Fruit fly (Drosophila melanogaster) whole organism, wandering third instar larva: ENCODE results near the gene Lsp2.
A peak's percentile ranks its signal among the peaks of the same experiment; 100 is the strongest.

Experiments
- Abd-B ChIP-seq: fragments of >200 bp; optimal IDR thresholded peaks from 2 replicates; lab custom pipeline; 2017; ENCODE audit warnings: missing biosample characterization, missing genetic modification characterization
- CG9705 ChIP-seq: fragments of 200-800 bp; sonication (Bioruptor generic); optimal IDR thresholded peaks from 2 replicates; lab custom pipeline; 2018; ENCODE audit warnings: missing biosample characterization, mild to moderate bottlenecking, missing genetic modification characterization
- CrebA ChIP-seq: fragments of 200-800 bp; sonication (Bioruptor generic); optimal IDR thresholded peaks from 2 replicates; lab custom pipeline; 2016; ENCODE audit warnings: missing biosample characterization, mild to moderate bottlenecking, missing genetic modification characterization, borderline replicate concordance
- Dfd ChIP-seq: fragments of >200 bp; optimal IDR thresholded peaks from 2 replicates; lab custom pipeline; 2017; ENCODE audit warnings: missing biosample characterization, missing genetic modification characterization
- Dif ChIP-seq: fragments of 200-275, 200-300 bp; sonication (Bioruptor generic); optimal IDR thresholded peaks from 2 replicates; lab custom pipeline; 2018; ENCODE audit warnings: missing biosample characterization, missing genetic modification characterization; ENCODE audit not compliant: partially characterized antibody
- GATAd ChIP-seq: sonication (Bioruptor generic); optimal IDR thresholded peaks from 2 replicates; lab custom pipeline; 2016; ENCODE audit warnings: missing biosample characterization, missing genetic modification characterization
- HLH106 ChIP-seq: fragments of 200-800 bp; optimal IDR thresholded peaks from 3 replicates; lab custom pipeline; 2019; ENCODE audit warnings: missing biosample characterization, mild to moderate bottlenecking, missing genetic modification characterization, moderate library complexity
- Hnf4 ChIP-seq: fragments of 200-800 bp; sonication (Bioruptor generic); optimal IDR thresholded peaks from 2 replicates; lab custom pipeline; 2016; ENCODE audit warnings: missing biosample characterization, mild to moderate bottlenecking, missing genetic modification characterization
- Hr78 ChIP-seq: fragments of >200 bp; optimal IDR thresholded peaks from 2 replicates; lab custom pipeline; 2017; ENCODE audit warnings: missing biosample characterization, missing genetic modification characterization
- Hr83 ChIP-seq: fragments of 200-300 bp; sonication (Bioruptor generic); optimal IDR thresholded peaks from 2 replicates; lab custom pipeline; 2016; ENCODE audit warnings: missing biosample characterization, mild to moderate bottlenecking, missing genetic modification characterization, moderate library complexity; ENCODE audit not compliant: poor library complexity, severe bottlenecking
- Jra ChIP-seq: sonication (Bioruptor generic); optimal IDR thresholded peaks from 2 replicates; lab custom pipeline; 2016; ENCODE audit warnings: missing biosample characterization, missing genetic modification characterization
- Mio ChIP-seq: sonication (Bioruptor generic); optimal IDR thresholded peaks from 2 replicates; lab custom pipeline; 2016; ENCODE audit warnings: missing biosample characterization, missing genetic modification characterization
- Myc ChIP-seq: fragments of >200 bp; optimal IDR thresholded peaks from 2 replicates; lab custom pipeline; 2017
- N ChIP-seq: fragments of >200 bp; optimal IDR thresholded peaks from 2 replicates; lab custom pipeline; 2018; ENCODE audit warnings: missing biosample characterization, missing external identifiers, missing genetic modification characterization
- OdsH ChIP-seq: fragments of 200-800 bp; sonication (Bioruptor generic); optimal IDR thresholded peaks from 2 replicates; lab custom pipeline; 2016; ENCODE audit warnings: missing biosample characterization, mild to moderate bottlenecking, missing genetic modification characterization
- Rel ChIP-seq, 2 experiments: fragments of 200-800 bp; sonication (Bioruptor generic) in 1 of 2; optimal IDR thresholded peaks; 2 replicates in 1 of 2; 3 replicates in 1 of 2; lab custom pipeline; 2016 to 2019; ENCODE audit warnings: mild to moderate bottlenecking in 2 of 2, missing biosample characterization in 2 of 2, missing genetic modification characterization in 2 of 2, moderate library complexity in 1 of 2
- Sp1 ChIP-seq: fragments of 200-800 bp; sonication (Bioruptor generic); optimal IDR thresholded peaks from 3 replicates; lab custom pipeline; 2019; ENCODE audit warnings: missing biosample characterization, mild to moderate bottlenecking, missing genetic modification characterization, moderate library complexity
- Vsx2 ChIP-seq: fragments of 200-300, 225-300 bp; sonication (Bioruptor generic); optimal IDR thresholded peaks from 2 replicates; lab custom pipeline; 2018; ENCODE audit warnings: missing biosample characterization, missing genetic modification characterization; ENCODE audit not compliant: partially characterized antibody
- br ChIP-seq: fragments of 200-800 bp; sonication (Bioruptor generic); optimal IDR thresholded peaks from 2 replicates; lab custom pipeline; 2016; ENCODE audit warnings: missing biosample characterization, missing genetic modification characterization
- brk ChIP-seq: fragments of 200-800 bp; sonication (Bioruptor generic); optimal IDR thresholded peaks from 2 replicates; lab custom pipeline; 2016; ENCODE audit warnings: missing biosample characterization, mild to moderate bottlenecking, missing genetic modification characterization
- dl ChIP-seq, 2 experiments: fragments of 175-275, 200-275 bp in 1 of 2; fragments of 200-275 bp in 1 of 2; sonication (Bioruptor generic); optimal IDR thresholded peaks; lab custom pipeline; 2018; ENCODE audit warnings: mild to moderate bottlenecking in 2 of 2, missing biosample characterization in 2 of 2, missing genetic modification characterization in 2 of 2, moderate library complexity in 2 of 2; ENCODE audit not compliant: partially characterized antibody in 2 of 2, insufficient read depth in 1 of 2
- dmrt93B ChIP-seq: fragments of 200-800 bp; sonication (Bioruptor generic); optimal IDR thresholded peaks from 2 replicates; lab custom pipeline; 2018; ENCODE audit warnings: missing biosample characterization, mild to moderate bottlenecking, missing genetic modification characterization
- dsf ChIP-seq: sonication (Bioruptor generic); optimal IDR thresholded peaks from 2 replicates; lab custom pipeline; 2016; ENCODE audit warnings: missing biosample characterization, missing genetic modification characterization, borderline replicate concordance
- ey ChIP-seq: fragments of 200-800 bp; sonication (Bioruptor generic); optimal IDR thresholded peaks from 2 replicates; lab custom pipeline; 2016; ENCODE audit warnings: missing biosample characterization, missing genetic modification characterization
- foxo ChIP-seq, 2 experiments: fragments of 200-800 bp; sonication (Bioruptor generic); optimal IDR thresholded peaks; 2 replicates in 1 of 2; 3 replicates in 1 of 2; lab custom pipeline; 2016 to 2017; ENCODE audit warnings: missing biosample characterization in 2 of 2, missing genetic modification characterization in 2 of 2
- fru ChIP-seq: fragments of 200-800 bp; sonication (Bioruptor generic); optimal IDR thresholded peaks from 3 replicates; lab custom pipeline; 2016; ENCODE audit warnings: missing biosample characterization, mild to moderate bottlenecking, missing genetic modification characterization
- jim ChIP-seq: fragments of 175-275, 200-325 bp; sonication (Bioruptor generic); optimal IDR thresholded peaks from 2 replicates; lab custom pipeline; 2016; ENCODE audit warnings: missing biosample characterization, mild to moderate bottlenecking, missing genetic modification characterization
- lola ChIP-seq: fragments of >200 bp; optimal IDR thresholded peaks from 2 replicates; lab custom pipeline; 2017; ENCODE audit warnings: missing biosample characterization, missing genetic modification characterization
- pan ChIP-seq: fragments of >200 bp; optimal IDR thresholded peaks from 2 replicates; lab custom pipeline; 2017
- psq ChIP-seq: fragments of 200-800 bp; sonication (Bioruptor generic); optimal IDR thresholded peaks from 3 replicates; lab custom pipeline; 2017; ENCODE audit warnings: missing biosample characterization, mild to moderate bottlenecking, missing genetic modification characterization, moderate library complexity
- rgr ChIP-seq: fragments of 200-800 bp; sonication (Bioruptor generic); optimal IDR thresholded peaks from 3 replicates; lab custom pipeline; 2016; ENCODE audit warnings: missing biosample characterization, mild to moderate bottlenecking, missing genetic modification characterization
- sage ChIP-seq: fragments of 200-800 bp; sonication (Bioruptor generic); optimal IDR thresholded peaks from 2 replicates; lab custom pipeline; 2016; ENCODE audit warnings: missing biosample characterization, mild to moderate bottlenecking, missing genetic modification characterization
- sv ChIP-seq: fragments of 200-800 bp; sonication (Bioruptor generic); optimal IDR thresholded peaks from 3 replicates; lab custom pipeline; 2016; ENCODE audit warnings: missing biosample characterization, missing genetic modification characterization
- tai ChIP-seq: sonication (Bioruptor generic); optimal IDR thresholded peaks from 2 replicates; lab custom pipeline; 2016; ENCODE audit warnings: missing biosample characterization, missing genetic modification characterization
- usp ChIP-seq: fragments of >200 bp; optimal IDR thresholded peaks from 2 replicates; lab custom pipeline; 2017; ENCODE audit warnings: missing biosample characterization, missing genetic modification characterization
- woc ChIP-seq: sonication (Bioruptor generic); optimal IDR thresholded peaks from 2 replicates; lab custom pipeline; 2016; ENCODE audit warnings: missing biosample characterization, mild to moderate bottlenecking, missing genetic modification characterization

Gene Lsp2

DNA sequence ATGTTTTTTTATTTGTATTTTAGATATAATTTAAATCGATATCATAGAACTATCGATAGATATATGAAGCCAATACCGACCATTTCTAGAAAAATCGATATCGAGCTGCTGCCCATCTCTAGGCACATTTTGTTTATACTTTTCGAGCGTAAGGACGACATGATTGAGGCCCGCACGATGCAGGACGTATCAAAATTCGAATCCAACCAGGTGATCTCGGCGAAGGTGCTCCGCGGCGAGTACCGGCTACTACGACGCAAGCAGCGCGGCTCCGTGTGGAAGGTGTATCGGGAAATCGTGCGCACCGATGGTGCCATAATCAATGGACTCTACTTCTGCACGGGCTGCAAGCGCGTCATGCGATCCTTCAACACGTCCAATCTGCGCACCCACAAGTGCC lies 11.0 kb upstream of the Lsp2 start, which contains the start of gene ssp:
Gene ssp, plus strand, starts transcription at position 102 of the 400 bp plus-strand sequence.
- TF ChIP-seq N (GFP tag; lab: Kevin White, UChicago) = no peak
- no peak for TF ChIP-seq Abd-B (GFP tag; lab: Kevin White, UChicago)

DNA sequence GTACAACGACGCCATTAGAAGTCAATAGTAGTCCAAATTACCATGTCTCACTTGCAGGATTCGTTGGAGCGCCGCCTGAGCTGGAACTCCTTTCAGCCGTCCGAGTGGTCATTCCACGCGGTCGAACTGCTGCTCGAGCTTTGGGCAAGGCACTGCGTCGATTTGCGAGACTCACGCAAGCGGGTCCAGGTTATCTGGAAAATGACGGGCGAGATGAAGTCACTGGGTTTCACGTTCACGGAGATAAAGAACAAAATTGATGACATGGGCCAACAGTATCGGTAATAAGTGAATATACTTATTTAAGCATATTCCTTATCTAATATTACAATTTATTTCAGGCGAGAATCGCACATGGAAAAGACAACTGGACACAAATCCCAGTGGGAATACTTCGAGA lies 10.6 kb upstream of the Lsp2 start:
- TF ChIP-seq Mio (GFP tag; lab: Kevin White, UChicago) = no peak
- TF ChIP-seq Myc (lab: Kevin White, UChicago) = no peak
- TF ChIP-seq pan (lab: Kevin White, UChicago) = no peak
- TF ChIP-seq HLH106 (tag; lab: Kevin White, UChicago) = no peak
- no peak for TF ChIP-seq sage (GFP tag; lab: Kevin White, UChicago)
- no peak for TF ChIP-seq Vsx2 (GFP tag; lab: Kevin White, UChicago)
- TF ChIP-seq Jra (GFP tag; lab: Kevin White, UChicago) = no peak
- no peak for TF ChIP-seq CG9705 (GFP tag; lab: Kevin White, UChicago)
- TF ChIP-seq lola (GFP tag; lab: Kevin White, UChicago) = no peak
- no peak for TF ChIP-seq OdsH (GFP tag; lab: Kevin White, UChicago)
- no peak for TF ChIP-seq rgr (GFP tag; lab: Kevin White, UChicago)
- TF ChIP-seq psq (GFP tag; lab: Kevin White, UChicago) = no peak
- TF ChIP-seq Dfd (GFP tag; lab: Kevin White, UChicago) = no peak
- TF ChIP-seq sv (GFP tag; lab: Kevin White, UChicago) = no peak
- no peak for TF ChIP-seq foxo (GFP tag; optimal IDR thresholded peaks at IDR 0.05; lab: Kevin White, UChicago)
- TF ChIP-seq fru = no peak
- TF ChIP-seq brk (GFP tag; lab: Kevin White, UChicago) = no peak
- TF ChIP-seq woc (GFP tag; lab: Kevin White, UChicago) = no peak
- TF ChIP-seq GATAd (GFP tag; lab: Kevin White, UChicago) = no peak
- TF ChIP-seq dsf = no peak

DNA sequence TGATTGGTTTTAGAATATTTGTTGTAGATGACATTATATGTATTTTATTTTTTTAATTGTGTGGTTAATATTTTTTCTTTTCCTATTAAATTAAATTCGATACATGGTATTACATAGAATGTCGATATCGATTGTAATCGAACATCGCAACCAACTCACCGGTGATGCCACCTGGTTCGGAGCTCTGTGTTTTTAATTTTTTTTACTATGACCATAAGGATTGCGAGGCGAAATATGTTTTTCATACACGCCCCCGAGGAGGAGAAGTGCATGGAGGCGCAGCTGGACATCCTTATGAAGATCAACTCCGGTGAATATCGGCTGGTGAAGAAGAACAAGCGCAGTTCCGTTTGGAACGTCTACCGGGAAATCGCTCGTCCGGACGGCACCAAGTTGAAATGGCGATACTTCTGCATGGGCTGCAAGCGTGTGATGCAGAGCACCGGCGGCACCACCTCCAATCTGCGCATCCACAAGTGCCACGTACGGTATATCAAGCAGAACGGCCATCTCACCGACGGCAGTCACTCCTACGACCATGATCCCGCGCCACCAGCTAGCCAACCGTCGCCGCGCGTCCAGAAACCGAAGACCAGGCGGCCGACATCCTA lies 9.2 kb upstream of the Lsp2 start, which contains the start of gene CG11560:
Gene CG11560, plus strand, starts transcription at position 145 of the 611 bp plus-strand sequence.
- TF ChIP-seq tai (GFP tag; lab: Kevin White, UChicago) (no peak), Hr78 (no peak), HLH106 (tag; lab: Kevin White, UChicago) (no peak), dl (GFP tag; optimal IDR thresholded peaks at IDR 0.05; lab: Kevin White, UChicago; ENCODE audit: insufficient read depth in 1 of 2, partially characterized antibody in 2 of 2) (no peak)

DNA sequence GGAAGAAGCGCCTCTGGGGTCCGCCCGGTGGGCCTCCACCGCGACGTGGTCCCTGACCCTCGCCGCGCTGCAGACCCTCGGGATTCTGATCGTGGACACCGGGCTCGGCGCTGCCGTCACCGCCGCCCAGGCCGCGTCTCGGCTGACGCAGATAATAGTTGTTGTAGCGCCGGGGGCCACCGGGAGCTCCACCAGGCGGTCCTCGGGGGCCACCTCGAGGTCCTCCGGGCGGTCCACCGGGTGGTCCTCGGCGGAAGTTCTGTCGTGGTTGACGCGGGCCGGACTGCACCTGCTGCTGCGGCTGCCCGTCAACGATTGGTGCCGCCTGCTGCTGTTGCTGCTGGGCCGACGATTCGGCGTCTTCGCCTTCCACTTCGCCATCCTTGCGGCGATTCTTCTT lies 6.3 kb upstream of the Lsp2 start:
- TF ChIP-seq psq (GFP tag; lab: Kevin White, UChicago) (no peak), Dfd (GFP tag; lab: Kevin White, UChicago) (peak; percentile 99), Jra (GFP tag; lab: Kevin White, UChicago) (no peak)

- TF ChIP-seq dl (GFP tag; optimal IDR thresholded peaks at IDR 0.05; lab: Kevin White, UChicago; ENCODE audit: insufficient read depth in 1 of 2, partially characterized antibody in 2 of 2) = no peak
- peak; percentile 87 for TF ChIP-seq Hr83 (GFP tag; lab: Kevin White, UChicago)
- TF ChIP-seq Hr78 = peak; percentile 68
- TF ChIP-seq GATAd (GFP tag; lab: Kevin White, UChicago) = no peak
- no peak for TF ChIP-seq jim (GFP tag; lab: Kevin White, UChicago)
- TF ChIP-seq sage (GFP tag; lab: Kevin White, UChicago) = no peak
- TF ChIP-seq usp = no peak
- TF ChIP-seq dsf = no peak
- no peak for TF ChIP-seq CrebA (GFP tag; lab: Kevin White, UChicago)
- TF ChIP-seq Jra (GFP tag; lab: Kevin White, UChicago) = no peak
- no peak for TF ChIP-seq lola (GFP tag; lab: Kevin White, UChicago)
- TF ChIP-seq rgr (GFP tag; lab: Kevin White, UChicago) = peak; percentile 54
- peak; percentile 73 for TF ChIP-seq Dif (GFP tag; lab: Kevin White, UChicago)
- TF ChIP-seq pan (lab: Kevin White, UChicago) = no peak
- TF ChIP-seq Myc (lab: Kevin White, UChicago) = no peak
- TF ChIP-seq Hnf4 (GFP tag; lab: Kevin White, UChicago) = no peak
- no peak for TF ChIP-seq Rel (GFP tag; optimal IDR thresholded peaks at IDR 0.05; lab: Kevin White, UChicago)
- TF ChIP-seq Rel (tag; optimal IDR thresholded peaks at IDR 0.05; lab: Kevin White, UChicago) = peak; percentile 76
- peak; percentile 36 for TF ChIP-seq Sp1 (GFP tag; lab: Kevin White, UChicago)
- TF ChIP-seq foxo (GFP tag; optimal IDR thresholded peaks at IDR 0.05; lab: Kevin White, UChicago) = peak in 1 of 2 experiments; percentile 34
- peak; percentile 47 for TF ChIP-seq psq (GFP tag; lab: Kevin White, UChicago)
- TF ChIP-seq ey (GFP tag; lab: Kevin White, UChicago) = no peak
- peak; percentile 6 for TF ChIP-seq CG9705 (GFP tag; lab: Kevin White, UChicago)
- TF ChIP-seq OdsH (GFP tag; lab: Kevin White, UChicago) = no peak
- peak; percentile 58 for TF ChIP-seq Abd-B (GFP tag; lab: Kevin White, UChicago)
- no peak for TF ChIP-seq woc (GFP tag; lab: Kevin White, UChicago)
- TF ChIP-seq dmrt93B (GFP tag; lab: Kevin White, UChicago) = no peak
- no peak for TF ChIP-seq Mio (GFP tag; lab: Kevin White, UChicago)
- TF ChIP-seq Dfd (GFP tag; lab: Kevin White, UChicago) = no peak
- no peak for TF ChIP-seq br (GFP tag; lab: Kevin White, UChicago)
- TF ChIP-seq Vsx2 (GFP tag; lab: Kevin White, UChicago) = no peak
- TF ChIP-seq fru = no peak
- peak; percentile 93 for TF ChIP-seq N (GFP tag; lab: Kevin White, UChicago)
- no peak for TF ChIP-seq brk (GFP tag; lab: Kevin White, UChicago)
- TF ChIP-seq sv (GFP tag; lab: Kevin White, UChicago) = no peak
These were observed 5.0 kb upstream of the Lsp2 start for dm6 chr3L:12124138-12124583.
